Worm (Caenorhabditis elegans) whole organism, young adult: ENCODE measurements around the gene C27C12.4.
A peak's percentile ranks its signal among the peaks of the same experiment; 100 is the strongest.

Experiments
- C17E4.6 ChIP-seq: fragments of 200-800 bp; sonication (Bioruptor generic); IDR thresholded peaks from 2 replicates; pipeline ENCODE4 v1.3.6; 2022; ENCODE audit warnings: missing genetic modification reagents, missing genetic modification characterization, missing compliant biosample characterization
- F23B12.7 ChIP-seq: sonication (generic microtip); optimal IDR thresholded peaks from 2 replicates; lab custom pipeline; 2017; ENCODE audit warnings: missing genetic modification characterization, mild to moderate bottlenecking, missing compliant biosample characterization, antibody characterized with exemption, moderate library complexity; ENCODE audit not compliant: insufficient read depth
- F37B4.10 ChIP-seq: fragments of 200-800 bp; sonication (Bioruptor generic); IDR thresholded peaks from 2 replicates; pipeline ENCODE4 v1.3.6; 2022; ENCODE audit warnings: missing genetic modification characterization, missing compliant biosample characterization
- F39B2.1 ChIP-seq: fragments of 200-800 bp; sonication (Bioruptor generic); IDR thresholded peaks from 2 replicates; pipeline ENCODE4 v1.3.6; 2022; ENCODE audit warnings: missing genetic modification reagents, missing genetic modification characterization, missing compliant biosample characterization
- F49E8.2 ChIP-seq: sonication (generic microtip); optimal IDR thresholded peaks from 3 replicates; lab custom pipeline; 2017; ENCODE audit warnings: missing genetic modification characterization, mild to moderate bottlenecking, missing compliant biosample characterization, antibody characterized with exemption, moderate library complexity; ENCODE audit not compliant: insufficient read depth
- F55B11.4 ChIP-seq: sonication (generic microtip); optimal IDR thresholded peaks from 2 replicates; lab custom pipeline; 2016; ENCODE audit warnings: missing compliant biosample characterization, missing genetic modification characterization, borderline replicate concordance; ENCODE audit not compliant: insufficient read depth
- K11D2.4 ChIP-seq: fragments of 200-800 bp; sonication (Bioruptor generic); IDR thresholded peaks from 2 replicates; pipeline ENCODE4 v1.3.6; 2022; ENCODE audit warnings: missing genetic modification reagents, missing genetic modification characterization, missing compliant biosample characterization
- Y53G8AR.9 ChIP-seq: fragments of 200-800 bp; sonication (Bioruptor generic); conservative IDR thresholded peaks from 2 replicates; pipeline ENCODE4 v1.3.6; 2022; ENCODE audit warnings: missing genetic modification reagents, missing genetic modification characterization, missing compliant biosample characterization
- Y79H2A.3 ChIP-seq: fragments of 200-800 bp; sonication (Bioruptor generic); conservative IDR thresholded peaks from 2 replicates; pipeline ENCODE4 v1.3.6; 2022; ENCODE audit warnings: missing genetic modification reagents, missing genetic modification characterization, missing compliant biosample characterization
- akir-1 ChIP-seq: fragments of 200-800 bp; sonication (Bioruptor generic); optimal IDR thresholded peaks from 2 replicates; lab custom pipeline; 2018; ENCODE audit warnings: mild to moderate bottlenecking, missing genetic modification characterization, moderate library complexity, missing compliant biosample characterization
- attf-5 ChIP-seq: fragments of 200-800 bp; sonication (Bioruptor generic); optimal IDR thresholded peaks from 2 replicates; lab custom pipeline; 2018; ENCODE audit warnings: mild to moderate bottlenecking, missing genetic modification characterization, missing compliant biosample characterization
- ceh-100 ChIP-seq: fragments of 200-800 bp; sonication (Bioruptor generic); IDR thresholded peaks from 2 replicates; pipeline ENCODE4 v1.3.6; 2022; ENCODE audit warnings: missing genetic modification reagents, missing genetic modification characterization, missing compliant biosample characterization
- ceh-79 ChIP-seq: sonication (generic microtip); optimal IDR thresholded peaks from 2 replicates; lab custom pipeline; 2017; ENCODE audit warnings: mild to moderate bottlenecking, missing genetic modification characterization, missing compliant biosample characterization
- chd-7 ChIP-seq: sonication (generic microtip); optimal IDR thresholded peaks from 2 replicates; lab custom pipeline; 2016; ENCODE audit warnings: mild to moderate bottlenecking, missing genetic modification characterization, moderate library complexity, missing compliant biosample characterization
- die-1 ChIP-seq: sonication (generic microtip); optimal IDR thresholded peaks from 2 replicates; lab custom pipeline; 2016; ENCODE audit warnings: missing genotype, mild to moderate bottlenecking, missing genetic modification characterization, missing compliant biosample characterization
- dox-1 ChIP-seq: fragments of 200-800 bp; sonication (Bioruptor generic); IDR thresholded peaks from 2 replicates; pipeline ENCODE4 v1.3.6; 2022; ENCODE audit warnings: missing genetic modification reagents, missing genetic modification characterization, missing compliant biosample characterization
- efl-1 ChIP-seq: fragments of 150-350 bp; optimal IDR thresholded peaks from 2 replicates; lab custom pipeline; 2014; ENCODE audit warnings: missing biosample characterization, missing genetic modification reagents, missing genetic modification characterization
- egl-18 ChIP-seq: fragments of 200-800 bp; sonication (Bioruptor generic); IDR thresholded peaks from 2 replicates; pipeline ENCODE4 v1.3.6; 2022; ENCODE audit warnings: missing genetic modification reagents, missing genetic modification characterization, missing compliant biosample characterization
- egrh-3 ChIP-seq: fragments of 200-800 bp; sonication (Bioruptor generic); IDR thresholded peaks from 2 replicates; pipeline ENCODE4 v1.3.6; 2022; ENCODE audit warnings: missing genetic modification reagents, missing genetic modification characterization, missing compliant biosample characterization
- ekl-4 ChIP-seq: fragments of 200-800 bp; sonication (Bioruptor generic); IDR thresholded peaks from 2 replicates; pipeline ENCODE4 v1.3.6; 2022; ENCODE audit warnings: missing genetic modification reagents, missing genetic modification characterization, missing compliant biosample characterization
- gei-17 ChIP-seq: fragments of 200-800 bp; sonication (Bioruptor generic); optimal IDR thresholded peaks from 2 replicates; lab custom pipeline; 2018; ENCODE audit warnings: mild to moderate bottlenecking, missing genetic modification characterization, missing compliant biosample characterization
- hsf-1 ChIP-seq: fragments of 200-800 bp; sonication (Bioruptor generic); IDR thresholded peaks from 2 replicates; pipeline ENCODE4 v1.3.6; 2022; ENCODE audit warnings: missing genetic modification reagents, missing genetic modification characterization, missing compliant biosample characterization
- lin-35 ChIP-seq, 3 experiments: fragments of 150-350 bp in 2 of 3; sonication (generic microtip) in 1 of 3; optimal IDR thresholded peaks; 2 replicates each; lab custom pipeline; 2014 to 2018; ENCODE audit warnings: missing biosample characterization in 3 of 3, missing genetic modification characterization in 3 of 3, missing genetic modification reagents in 3 of 3
- lin-40 ChIP-seq: sonication (generic microtip); optimal IDR thresholded peaks from 2 replicates; lab custom pipeline; 2016; ENCODE audit warnings: missing genetic modification characterization, mild to moderate bottlenecking, missing compliant biosample characterization, missing genotype, missing genetic modification reagents
- lin-54 ChIP-seq: fragments of 200-800 bp; sonication (Bioruptor generic); optimal IDR thresholded peaks from 2 replicates; lab custom pipeline; 2018; ENCODE audit warnings: mild to moderate bottlenecking, missing genetic modification characterization, missing compliant biosample characterization
- lsy-27 ChIP-seq: sonication (generic microtip); optimal IDR thresholded peaks from 2 replicates; lab custom pipeline; 2017; ENCODE audit warnings: missing genetic modification characterization, mild to moderate bottlenecking, missing compliant biosample characterization, antibody characterized with exemption, missing genotype, borderline replicate concordance; ENCODE audit not compliant: insufficient read depth
- madf-10 ChIP-seq: sonication (generic microtip); optimal IDR thresholded peaks from 2 replicates; lab custom pipeline; 2016; ENCODE audit warnings: mild to moderate bottlenecking, missing genetic modification characterization, missing compliant biosample characterization
- nfya-2 ChIP-seq: fragments of 200-800 bp; sonication (Bioruptor generic); IDR thresholded peaks from 2 replicates; pipeline ENCODE4 v1.3.6; 2022; ENCODE audit warnings: missing genetic modification reagents, missing genetic modification characterization, missing compliant biosample characterization
- nfyb-1 ChIP-seq: fragments of 200-800 bp; sonication (Bioruptor generic); IDR thresholded peaks from 2 replicates; pipeline ENCODE4 v1.3.6; 2022; ENCODE audit warnings: missing genetic modification reagents, missing genetic modification characterization, missing compliant biosample characterization
- nhr-120 ChIP-seq: fragments of 200-800 bp; sonication (Bioruptor generic); IDR thresholded peaks from 2 replicates; pipeline ENCODE4 v1.3.6; 2022; ENCODE audit warnings: missing genetic modification characterization, missing compliant biosample characterization
- nhr-80 ChIP-seq: sonication (generic microtip); optimal IDR thresholded peaks from 2 replicates; lab custom pipeline; 2016; ENCODE audit warnings: missing genetic modification characterization, missing compliant biosample characterization
- nhr-90 ChIP-seq: sonication (generic microtip); optimal IDR thresholded peaks from 2 replicates; lab custom pipeline; 2016; ENCODE audit warnings: missing genotype, mild to moderate bottlenecking, missing genetic modification characterization, missing compliant biosample characterization
- pbrm-1 ChIP-seq: fragments of 200-800 bp; sonication (Bioruptor generic); IDR thresholded peaks from 2 replicates; pipeline ENCODE4 v1.3.6; 2022; ENCODE audit warnings: missing genetic modification reagents, missing genetic modification characterization, missing compliant biosample characterization
- repo-1 ChIP-seq: sonication (generic microtip); optimal IDR thresholded peaks from 2 replicates; lab custom pipeline; 2017; ENCODE audit warnings: mild to moderate bottlenecking, missing genetic modification characterization, missing compliant biosample characterization
- sdz-38 ChIP-seq: sonication (generic microtip); optimal IDR thresholded peaks from 2 replicates; lab custom pipeline; 2016; ENCODE audit warnings: missing genotype, missing genetic modification characterization, missing compliant biosample characterization
- snpc-4 ChIP-seq, 5 experiments: fragments of 150-350 bp in 1 of 5; sonication (generic microtip) in 4 of 5; optimal IDR thresholded peaks; 2 replicates each; lab custom pipeline; 2014 to 2018; ENCODE audit warnings: missing genetic modification characterization in 5 of 5, missing biosample characterization in 3 of 5, antibody characterized with exemption in 2 of 5, mild to moderate bottlenecking in 2 of 5, missing compliant biosample characterization in 2 of 5, missing genotype in 2 of 5, moderate library complexity in 2 of 5, missing genetic modification reagents in 1 of 5
- somi-1 ChIP-seq: fragments of 200-800 bp; sonication (Bioruptor generic); optimal IDR thresholded peaks from 2 replicates; lab custom pipeline; 2018; ENCODE audit warnings: mild to moderate bottlenecking, missing genetic modification characterization, missing compliant biosample characterization
- sptf-2 ChIP-seq: fragments of 200-800 bp; sonication (Bioruptor generic); optimal IDR thresholded peaks from 2 replicates; lab custom pipeline; 2018; ENCODE audit warnings: mild to moderate bottlenecking, missing genetic modification characterization, missing compliant biosample characterization
- tbp1 ChIP-seq: fragments of 200-800 bp; sonication (Bioruptor generic); optimal IDR thresholded peaks from 2 replicates; lab custom pipeline; 2018; ENCODE audit warnings: mild to moderate bottlenecking, missing genetic modification characterization, missing compliant biosample characterization
- unc-130 ChIP-seq: sonication (generic microtip); optimal IDR thresholded peaks from 2 replicates; lab custom pipeline; 2016; ENCODE audit warnings: missing genetic modification reagents, missing genetic modification characterization, missing compliant biosample characterization
- zfh-2 ChIP-seq: fragments of 200-800 bp; sonication (Bioruptor generic); conservative IDR thresholded peaks from 2 replicates; pipeline ENCODE4 v1.3.6; 2022; ENCODE audit warnings: missing genetic modification reagents, missing genetic modification characterization, missing compliant biosample characterization
- ztf-18 ChIP-seq: sonication (generic microtip); optimal IDR thresholded peaks from 2 replicates; lab custom pipeline; 2016; ENCODE audit warnings: missing genotype, mild to moderate bottlenecking, missing genetic modification characterization, missing compliant biosample characterization
- ztf-26 ChIP-seq: sonication (generic microtip); optimal IDR thresholded peaks from 2 replicates; lab custom pipeline; 2017; ENCODE audit warnings: missing genetic modification characterization, missing compliant biosample characterization
- ztf-6 ChIP-seq: fragments of 200-800 bp; sonication (Bioruptor generic); IDR thresholded peaks from 2 replicates; pipeline ENCODE4 v1.3.6; 2022; ENCODE audit warnings: missing genetic modification reagents, missing genetic modification characterization, missing compliant biosample characterization

C27C12.4 gene

DNA sequence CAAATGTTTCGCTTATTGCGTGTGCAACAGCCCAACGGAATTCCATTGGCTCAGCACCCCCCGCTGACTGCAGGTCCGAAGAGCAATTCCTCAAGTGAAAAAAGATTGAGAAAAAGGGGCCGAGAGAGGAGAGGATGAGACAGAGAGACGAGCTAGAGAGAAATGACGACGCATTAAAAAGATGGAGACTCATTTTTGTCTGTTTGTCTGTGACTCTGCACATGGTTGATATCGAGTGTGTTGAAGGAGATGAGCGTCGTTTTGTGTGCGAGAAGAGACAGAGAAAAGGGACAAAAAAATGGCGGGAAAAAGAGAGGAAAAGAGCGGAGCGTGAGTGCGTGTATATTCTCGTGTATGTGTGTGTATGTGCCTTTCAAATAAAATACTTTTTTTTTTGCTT is 12.9 kb upstream of the C27C12.4 start (continued):
- TF ChIP-seq Y53G8AR.9 (0 out of 2 replicates have a peak, but pooled peaks have one; percentile 33), F55B11.4 (tag; lab: Kevin White, UChicago) (no peak), efl-1 (GFP tag; lab: Kevin White, UChicago) (peak; percentile 15), nhr-90 (tag; lab: Kevin White, UChicago) (no peak), die-1 (tag; lab: Kevin White, UChicago) (peak; percentile 17), ekl-4 (no peak), lin-54 (peak; percentile 9), F39B2.1 (GFP tag; lab: Robert Waterston, UW) (no peak), egl-18 (GFP tag; lab: Robert Waterston, UW) (no peak), ztf-18 (tag; lab: Kevin White, UChicago) (peak; percentile 41), sdz-38 (no peak), F37B4.10 (GFP tag; lab: Robert Waterston, UW) (no peak), attf-5 (GFP tag; lab: Kevin White, UChicago) (peak; percentile 80), somi-1 (GFP tag; lab: Kevin White, UChicago) (peak; percentile 81), ceh-100 (GFP tag; lab: Robert Waterston, UW) (no peak), ztf-6 (GFP tag; lab: Robert Waterston, UW) (peak; percentile 28; the same call in 1 of the 2 replicates), F23B12.7 (tag; lab: Kevin White, UChicago) (peak; percentile 33), tbp1 (GFP tag; lab: Kevin White, UChicago) (peak; percentile 57), snpc-4 (GFP tag; optimal IDR thresholded peaks at IDR 0.05; lab: Kevin White, UChicago) (no peak), snpc-4 (tag; optimal IDR thresholded peaks at IDR 0.05; lab: Kevin White, UChicago) (peak in 3 of 4 experiments; percentile 34 to 59 (median 58)), madf-10 (tag; lab: Kevin White, UChicago) (peak; percentile 78), nfyb-1 (peak; percentile 69; the same call in 1 of the 2 replicates), K11D2.4 (GFP tag; lab: Robert Waterston, UW) (peak; percentile 53; the same call in 1 of the 2 replicates), lin-40 (tag; lab: Kevin White, UChicago) (peak; percentile 89), gei-17 (GFP tag; lab: Kevin White, UChicago) (peak; percentile 20), nhr-120 (GFP tag; lab: Robert Waterston, UW) (no peak), chd-7 (tag; lab: Kevin White, UChicago) (peak; percentile 53)

DNA sequence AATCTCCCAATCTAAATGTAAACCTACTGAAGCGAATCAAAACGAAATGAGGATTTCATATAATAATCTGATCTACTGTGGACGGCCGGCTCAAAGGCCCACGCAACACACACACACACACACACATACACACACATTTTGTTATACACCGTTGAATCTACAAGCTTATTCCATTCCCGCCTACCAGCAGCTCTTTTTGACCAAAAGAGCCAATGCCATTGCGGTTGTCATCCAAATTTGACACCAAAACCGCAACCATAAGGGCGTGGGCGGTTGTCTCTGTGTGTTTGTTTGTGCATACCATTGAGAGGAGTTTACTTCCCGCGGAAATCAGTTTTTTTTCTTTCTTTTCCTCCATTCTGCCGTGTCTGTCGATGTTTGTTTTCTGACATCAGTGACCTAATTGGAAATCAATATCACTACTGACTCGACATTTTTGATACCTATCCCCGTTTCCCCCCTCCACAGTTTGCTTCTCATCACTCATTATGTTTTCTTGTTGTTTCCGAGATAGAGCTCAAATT is 11.0 kb upstream of the C27C12.4 start:
- TF ChIP-seq lin-35 (GFP tag; optimal IDR thresholded peaks at IDR 0.05; lab: Kevin White, UChicago) (no peak), F23B12.7 (tag; lab: Kevin White, UChicago) (no peak), K11D2.4 (GFP tag; lab: Robert Waterston, UW) (no peak), F49E8.2 (tag; lab: Kevin White, UChicago) (no peak), sptf-2 (GFP tag; lab: Kevin White, UChicago) (no peak), lin-40 (tag; lab: Kevin White, UChicago) (no peak), ztf-26 (tag; lab: Kevin White, UChicago) (no peak), lsy-27 (tag; lab: Kevin White, UChicago) (no peak)

DNA sequence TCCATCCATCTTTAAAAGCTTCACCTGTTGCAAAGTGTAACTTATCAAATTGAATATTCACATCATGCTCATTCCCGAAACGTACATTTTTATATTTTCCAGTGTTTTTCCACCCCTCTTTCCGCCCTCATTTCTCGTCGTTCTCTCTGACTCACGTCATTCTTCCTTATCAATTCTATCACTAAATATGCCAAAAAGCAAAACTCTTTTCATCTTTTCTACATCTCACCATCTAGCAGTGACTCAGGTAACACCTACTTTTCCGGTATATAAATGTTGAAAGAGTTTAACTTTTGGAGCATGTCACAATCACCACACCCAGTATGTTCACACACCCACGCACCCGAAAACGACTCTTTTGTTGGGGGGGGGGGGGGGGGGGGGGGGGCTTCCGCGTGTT is 9.4 kb upstream of the C27C12.4 start:
- TF ChIP-seq hsf-1 (GFP tag; lab: Robert Waterston, UW) (no peak), nhr-80 (peak; percentile 44), Y79H2A.3 (GFP tag; lab: Robert Waterston, UW) (no peak), C17E4.6 (GFP tag; lab: Robert Waterston, UW) (no peak), akir-1 (GFP tag; lab: Kevin White, UChicago) (no peak), dox-1 (GFP tag; lab: Robert Waterston, UW) (0 out of 2 replicates have a peak, but pooled peaks have one; percentile 14), ekl-4 (no peak), repo-1 (tag; lab: Kevin White, UChicago) (no peak), nfya-2 (GFP tag; lab: Robert Waterston, UW) (no peak), somi-1 (GFP tag; lab: Kevin White, UChicago) (no peak), egrh-3 (GFP tag; lab: Robert Waterston, UW) (peak; percentile 38; the same call in 1 of the 2 replicates), ceh-79 (tag; lab: Kevin White, UChicago) (no peak), pbrm-1 (GFP tag; lab: Robert Waterston, UW) (no peak), zfh-2 (GFP tag; lab: Robert Waterston, UW) (peak; percentile 67), unc-130 (GFP tag; lab: Kevin White, UChicago) (no peak)
